Worm (Caenorhabditis elegans): ENCODE data around the gene fndc-1.
A peak's percentile ranks its signal among the peaks of the same experiment; 100 is the strongest.

fndc-1 gene

DNA sequence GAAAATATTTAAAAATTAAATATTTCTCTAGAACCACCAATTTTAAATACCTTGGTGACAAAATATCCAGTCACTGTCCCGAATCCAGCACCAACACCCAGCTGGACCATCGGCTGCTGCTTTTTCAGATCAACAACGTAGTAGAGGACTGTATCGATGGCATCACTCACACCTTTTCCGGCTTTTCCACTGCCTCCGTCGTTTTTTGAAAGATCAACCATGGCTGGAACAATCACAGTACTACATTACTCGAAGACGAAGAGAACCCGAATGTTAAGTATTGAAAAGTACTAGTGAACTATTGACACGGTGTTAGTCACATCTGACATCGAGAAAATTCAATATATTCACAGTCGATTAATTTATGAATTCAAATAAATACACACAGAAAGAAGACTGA lies at the start of gene fndc-1:
Gene fndc-1, minus strand, starts transcription at position 227 of the 400 bp plus-strand sequence.
- no peak for TF ChIP-seq ceh-9 (tag; optimal IDR thresholded peaks at IDR 0.05)
- no peak for TF ChIP-seq ceh-24 (tag; optimal IDR thresholded peaks at IDR 0.05)
- TF ChIP-seq unc-55 (GFP tag; optimal IDR thresholded peaks at IDR 0.05), result no peak
- no peak for TF ChIP-seq ceh-34 (tag; optimal IDR thresholded peaks at IDR 0.05)
- TF ChIP-seq nhr-11 (tag; optimal IDR thresholded peaks at IDR 0.05), result no peak
- TF ChIP-seq ceh-18 (tag; optimal IDR thresholded peaks at IDR 0.05), result no peak

ce11 chrII:11286445-11286844 lies 49.3 kb upstream of the fndc-1 start:
- TF ChIP-seq unc-42 (tag; optimal IDR thresholded peaks at IDR 0.05), result no peak
- TF ChIP-seq pros-1 (tag; optimal IDR thresholded peaks at IDR 0.05), result no peak

- TF ChIP-seq hlh-15 (tag; optimal IDR thresholded peaks at IDR 0.05) (no peak), tbx-2 (tag; optimal IDR thresholded peaks at IDR 0.05) (peak; percentile 59), sdc-2 (tag; optimal IDR thresholded peaks at IDR 0.05) (no peak), elt-2 (tag; optimal IDR thresholded peaks at IDR 0.05) (peak; percentile 36), syd-9 (tag; optimal IDR thresholded peaks at IDR 0.05) (no peak), eyg-1 (tag; optimal IDR thresholded peaks at IDR 0.05) (no peak)
These were observed 48.3 kb upstream of the fndc-1 start for ce11 chrII:11285282-11285933.

DNA sequence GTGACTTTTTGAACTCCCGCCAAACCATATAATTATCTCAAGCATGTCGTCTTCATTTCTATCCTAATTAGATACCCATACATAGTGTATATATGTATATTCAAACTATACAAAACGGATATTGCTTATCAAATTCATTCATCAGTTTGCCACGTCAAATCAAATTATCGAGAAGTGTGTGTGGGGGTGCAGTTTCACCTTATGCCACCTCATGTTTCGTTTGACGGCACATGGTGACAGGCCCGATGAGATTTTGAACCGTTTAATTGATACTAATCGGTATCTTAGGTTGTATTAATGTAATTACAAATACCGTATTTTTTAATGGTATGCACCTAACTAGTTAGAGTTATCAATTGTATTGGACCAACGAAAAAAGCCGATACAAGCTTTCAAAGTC lies 47.6 kb upstream of the fndc-1 start:
- TF ChIP-seq sox-2 (GFP tag; IDR thresholded peaks at IDR 0.05), result no peak
- no peak for TF ChIP-seq fkh-6 (tag; optimal IDR thresholded peaks at IDR 0.05)
- no peak for TF ChIP-seq ceh-48 (tag; optimal IDR thresholded peaks at IDR 0.05)
- TF ChIP-seq C38D4.7 (GFP tag; optimal IDR thresholded peaks at IDR 0.05), result no peak
- no peak for TF ChIP-seq K02D7.2 (tag; optimal IDR thresholded peaks at IDR 0.05)
- TF ChIP-seq hlh-8 (tag; optimal IDR thresholded peaks at IDR 0.05), result no peak
- no peak for TF ChIP-seq ceh-31 (tag; optimal IDR thresholded peaks at IDR 0.05)
- TF ChIP-seq zip-5 (tag; optimal IDR thresholded peaks at IDR 0.05), result no peak
- TF ChIP-seq dve-1 (tag; optimal IDR thresholded peaks at IDR 0.05), result no peak
- no peak for TF ChIP-seq pros-1 (tag; optimal IDR thresholded peaks at IDR 0.05)
- no peak for TF ChIP-seq fkh-10 (GFP tag; optimal IDR thresholded peaks at IDR 0.05)
- TF ChIP-seq ets-4 (tag; optimal IDR thresholded peaks at IDR 0.05), result no peak
- no peak for TF ChIP-seq pag-3 (tag; optimal IDR thresholded peaks at IDR 0.05; ENCODE audit: borderline replicate concordance)
- no peak for TF ChIP-seq che-1 (tag; optimal IDR thresholded peaks at IDR 0.05)
- no peak for TF ChIP-seq hlh-15 (tag; optimal IDR thresholded peaks at IDR 0.05)
- TF ChIP-seq tbx-7 (tag; optimal IDR thresholded peaks at IDR 0.05), result no peak

- no peak for TF ChIP-seq gmeb-2 (tag; optimal IDR thresholded peaks at IDR 0.05)
- TF ChIP-seq ttx-3 (tag; optimal IDR thresholded peaks at IDR 0.05), result no peak
- TF ChIP-seq lin-11 (tag; optimal IDR thresholded peaks at IDR 0.05), result no peak
- no peak for TF ChIP-seq sdc-2 (tag; optimal IDR thresholded peaks at IDR 0.05)
- no peak for TF ChIP-seq tbx-2 (tag; optimal IDR thresholded peaks at IDR 0.05)
- TF ChIP-seq pag-3 (tag; optimal IDR thresholded peaks at IDR 0.05; ENCODE audit: borderline replicate concordance), result no peak
These were observed 46.7 kb upstream of the fndc-1 start for ce11 chrII:11283803-11284202.

DNA sequence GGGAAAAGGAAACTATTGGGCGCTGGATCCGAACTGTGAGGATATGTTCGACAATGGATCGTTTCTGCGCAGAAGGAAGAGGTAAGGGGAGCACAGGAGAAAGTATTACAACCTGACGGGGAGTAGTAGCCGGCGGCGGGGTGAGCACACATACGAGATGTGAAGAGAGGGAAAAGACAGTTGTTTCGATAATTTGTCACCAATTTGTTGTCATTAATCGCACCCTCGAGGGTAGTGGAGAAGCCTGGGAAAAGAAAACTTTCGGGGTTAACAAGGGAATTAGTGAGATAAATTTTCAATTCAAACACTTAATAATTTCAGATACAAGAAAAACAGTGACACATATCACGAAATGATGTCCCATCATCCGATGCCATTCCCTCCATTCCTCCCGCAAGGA lies 45.9 kb upstream of the fndc-1 start:
- peak; percentile 6 for TF ChIP-seq tbx-2 (tag; optimal IDR thresholded peaks at IDR 0.05)
- TF ChIP-seq pqm-1 (tag; optimal IDR thresholded peaks at IDR 0.05), result no peak
- no peak for TF ChIP-seq Y22D7AL.16 (tag; optimal IDR thresholded peaks at IDR 0.05)
- peak; percentile 28 for TF ChIP-seq unc-55 (GFP tag; optimal IDR thresholded peaks at IDR 0.05)
- TF ChIP-seq che-1 (tag; optimal IDR thresholded peaks at IDR 0.05), result no peak
- TF ChIP-seq sdc-2 (tag; optimal IDR thresholded peaks at IDR 0.05), result no peak
